Fruit fly (Drosophila melanogaster) S2 (cell line): Measurements from ENCODE around the gene CG7634.

Experiments used
- CG8478 ChIP-seq: fragments of >200 bp; optimal IDR thresholded peaks from 2 replicates; lab custom pipeline; 2018
- CTCF ChIP-seq, 2 experiments: fragments of >200 bp; optimal IDR thresholded peaks; 2 replicates each; lab custom pipeline; 2018

The CG7634 gene

DNA sequence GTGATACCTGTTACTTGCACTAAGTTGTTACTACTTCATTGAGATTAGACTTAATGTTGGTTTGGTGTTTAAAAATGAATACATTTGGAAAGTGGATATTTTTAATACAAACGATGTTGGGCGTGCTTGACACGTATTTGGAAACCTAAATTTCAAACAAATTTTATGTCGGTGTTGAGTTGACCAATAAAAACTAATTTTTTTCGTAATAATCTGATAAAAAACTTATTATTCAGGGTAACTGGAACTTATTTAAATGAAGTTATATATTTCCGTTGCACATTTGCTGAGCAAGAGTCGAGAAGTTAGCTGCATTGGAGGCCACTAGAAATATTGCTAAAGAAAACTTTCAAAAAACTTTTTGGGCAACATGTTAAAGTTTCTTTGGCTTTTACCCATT lies 23.2 kb upstream of the CG7634 start, which contains the start of gene CG33290:
CG33290 (plus strand) TSS at position 301 of the 400 bp plus-strand sequence.
- TF ChIP-seq CG8478 (lab: Kevin White, UChicago) (no peak), CTCF (optimal IDR thresholded peaks at IDR 0.05; lab: Kevin White, UChicago) (no peak)

DNA sequence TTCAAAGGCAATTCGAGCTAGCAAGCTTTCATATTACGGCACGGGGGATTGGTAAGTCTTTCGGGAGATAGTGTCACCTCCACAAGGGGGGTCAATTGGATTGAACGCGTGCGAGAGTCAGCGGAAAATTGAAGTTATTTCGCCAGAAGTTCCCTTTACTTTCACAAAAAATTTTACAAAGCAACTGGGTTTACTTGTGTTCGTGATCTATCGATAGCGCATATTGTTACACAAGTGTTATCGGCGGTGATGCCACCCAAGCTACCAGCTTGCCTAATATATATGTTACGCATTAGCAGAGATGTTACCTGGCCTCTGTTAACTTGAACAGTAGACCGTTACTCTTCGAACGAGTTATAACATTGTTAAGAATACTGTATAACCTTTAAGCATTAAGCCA lies 10.5 kb upstream of the CG7634 start, which contains the start of gene Wnk:
Wnk (minus strand) TSS at position 177 of the 400 bp plus-strand sequence.
- no peak for TF ChIP-seq CG8478 (lab: Kevin White, UChicago)
- no peak for TF ChIP-seq CTCF (optimal IDR thresholded peaks at IDR 0.05; lab: Kevin White, UChicago)

DNA sequence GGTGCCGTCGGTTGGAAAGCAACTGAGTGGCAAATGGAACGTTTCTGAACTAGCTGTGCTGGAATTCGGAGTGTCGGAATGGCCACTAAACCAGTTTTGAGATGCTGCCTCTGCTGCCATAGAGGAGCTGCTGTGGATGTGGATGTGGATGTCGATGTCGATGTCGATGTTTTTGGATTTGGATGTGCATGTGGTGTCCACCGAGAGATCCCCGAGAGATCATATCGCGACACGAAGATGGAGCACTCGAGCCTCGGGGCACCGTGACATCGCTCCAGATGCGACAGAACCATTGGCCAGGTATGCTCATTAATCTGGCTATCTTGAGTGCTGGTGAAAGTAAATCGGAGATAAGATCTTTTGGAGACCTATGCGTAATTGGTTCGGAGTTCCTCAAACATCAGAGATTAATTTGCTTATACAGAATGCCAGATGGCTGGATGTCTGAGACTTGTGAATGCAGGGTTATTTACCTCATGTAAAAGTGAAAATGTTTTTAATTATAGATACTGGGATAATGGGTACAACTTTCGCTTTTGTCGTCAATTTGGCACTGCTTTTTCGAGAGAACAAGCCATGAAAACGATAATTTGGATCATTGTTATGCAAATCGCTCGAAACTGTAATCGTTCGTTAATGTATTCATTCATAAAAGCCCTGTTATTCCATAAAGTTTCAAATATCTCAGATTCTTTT lies 6.9 kb upstream of the CG7634 start, which contains the start of gene CG7173:
CG7173 (minus strand) TSS at position 51 of the 696 bp plus-strand sequence.
- TF ChIP-seq CG8478 (lab: Kevin White, UChicago) (no peak), CTCF (optimal IDR thresholded peaks at IDR 0.05; lab: Kevin White, UChicago) (no peak)

DNA sequence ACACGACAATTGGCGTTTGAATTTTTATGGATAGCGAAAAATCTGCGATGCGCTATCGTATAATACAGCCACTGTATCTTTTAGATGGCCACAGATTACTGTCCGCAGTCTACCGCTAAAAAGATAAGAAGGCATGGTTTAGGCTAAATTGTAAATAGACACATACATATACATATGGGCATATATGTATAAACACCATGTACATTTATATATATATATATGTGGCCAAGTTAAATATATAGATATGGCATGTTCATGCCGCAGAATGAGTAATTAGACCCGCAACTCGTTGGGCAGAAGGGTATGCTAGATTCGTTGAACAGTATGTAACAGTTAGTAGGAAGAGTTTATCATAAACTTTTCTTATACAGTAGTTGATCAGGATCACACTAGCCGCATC lies 3.1 kb upstream of the CG7634 start, which contains the start of gene CapaR:
CapaR (minus strand) TSS at position 101 of the 400 bp plus-strand sequence.
- TF ChIP-seq CG8478 (lab: Kevin White, UChicago), result no peak
- no peak for TF ChIP-seq CTCF (optimal IDR thresholded peaks at IDR 0.05; lab: Kevin White, UChicago)

DNA sequence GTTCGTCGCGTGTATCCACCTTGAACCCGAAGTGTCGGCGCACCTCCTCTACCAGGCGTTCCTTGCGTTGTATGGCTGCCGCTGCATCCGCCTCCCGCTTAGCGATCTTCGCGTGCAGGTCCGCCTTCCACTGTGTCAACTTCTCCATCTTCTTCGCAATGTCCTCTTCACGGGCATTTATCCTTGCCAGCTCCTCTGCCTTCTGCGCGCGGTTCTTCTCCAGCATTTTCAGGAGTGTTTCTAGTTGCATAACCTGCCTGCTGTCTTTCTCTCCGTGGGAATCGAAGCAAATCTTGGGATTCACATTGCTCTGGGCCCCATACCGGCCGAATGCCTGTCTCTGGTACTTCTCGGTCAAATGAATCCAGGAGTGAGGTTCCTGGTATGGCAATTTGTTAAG lies 3.0 kb downstream of the CG7634 start:
- TF ChIP-seq CG8478 (lab: Kevin White, UChicago), result no peak
- TF ChIP-seq CTCF (optimal IDR thresholded peaks at IDR 0.05; lab: Kevin White, UChicago), result no peak

DNA sequence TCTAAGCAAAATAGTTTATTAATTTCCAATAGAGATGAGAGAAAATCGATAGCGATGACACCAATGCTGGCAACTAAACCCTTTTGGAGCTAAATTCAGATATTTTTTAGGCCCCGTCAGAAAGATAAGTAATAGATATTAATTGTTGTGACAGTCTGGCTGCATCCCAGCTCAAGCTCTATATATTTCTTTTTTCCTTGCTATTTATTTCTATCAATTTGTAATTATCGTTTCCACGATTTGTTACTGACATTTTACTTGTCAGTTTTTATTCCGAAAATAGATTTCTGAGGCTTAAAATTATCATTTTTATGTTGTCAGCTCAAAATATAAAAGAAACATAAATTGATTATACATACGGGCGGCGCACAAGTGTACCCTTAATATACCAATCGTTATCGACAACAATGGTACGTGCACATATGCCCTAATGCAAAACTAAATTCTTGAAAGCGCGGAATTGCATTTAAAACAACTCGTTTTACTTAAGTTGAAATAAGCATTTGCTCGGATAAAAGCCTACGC lies 3.7 kb downstream of the CG7634 start, which contains the start of the genes CRIF and SMC5:
CRIF (minus strand) TSS at position 51 of the 525 bp plus-strand sequence.
SMC5 (plus strand) TSS at position 329 of the 525 bp plus-strand sequence.
- no peak for TF ChIP-seq CTCF (optimal IDR thresholded peaks at IDR 0.05; lab: Kevin White, UChicago)
- no peak for TF ChIP-seq CG8478 (lab: Kevin White, UChicago)

DNA sequence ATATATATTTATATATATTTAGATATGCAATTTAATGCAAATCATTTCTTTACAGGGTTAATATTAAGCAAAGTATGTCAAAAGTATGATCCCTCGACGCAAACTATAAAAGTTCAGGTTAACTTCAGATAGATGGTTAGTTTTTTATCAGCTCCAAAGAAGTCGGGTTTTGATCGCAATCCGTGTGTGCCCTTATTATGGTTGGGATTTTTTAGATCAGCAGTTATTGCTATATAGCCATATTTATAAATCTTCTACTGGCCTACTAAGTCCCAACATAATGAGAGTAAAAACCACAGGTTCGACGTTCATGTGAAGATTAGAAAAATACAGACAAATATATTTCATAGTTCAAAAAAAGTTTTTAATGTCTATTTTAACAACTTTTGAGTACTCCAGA lies 8.6 kb downstream of the CG7634 start, which contains the start of gene EMC10:
EMC10 (plus strand) TSS at position 301 of the 400 bp plus-strand sequence.
- TF ChIP-seq CG8478 (lab: Kevin White, UChicago), result no peak
- TF ChIP-seq CTCF (optimal IDR thresholded peaks at IDR 0.05; lab: Kevin White, UChicago), result no peak

DNA sequence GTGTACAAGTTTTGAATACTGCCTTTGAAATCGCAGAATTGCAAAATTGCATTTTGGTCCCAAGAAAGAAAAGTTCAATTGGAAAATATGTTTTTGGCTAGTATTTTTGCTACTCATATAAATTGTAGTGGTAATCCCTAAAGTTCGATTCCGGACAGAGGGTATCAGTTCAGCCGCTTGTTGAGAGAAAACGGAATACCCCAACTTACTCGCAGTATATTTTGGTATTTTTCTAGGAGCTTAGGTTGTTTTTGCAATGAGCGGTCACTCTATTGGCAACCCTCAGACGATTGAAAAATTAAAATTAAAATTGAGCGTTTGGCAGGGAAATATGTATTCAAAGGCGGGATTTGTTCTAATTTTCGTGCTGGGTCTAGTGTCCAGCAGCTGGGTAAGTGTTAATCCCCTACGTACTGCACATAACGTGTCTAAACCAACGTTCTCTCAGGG lies 9.1 kb downstream of the CG7634 start:
- TF ChIP-seq CG8478 (lab: Kevin White, UChicago), result no peak
- TF ChIP-seq CTCF (optimal IDR thresholded peaks at IDR 0.05; lab: Kevin White, UChicago), result no peak

DNA sequence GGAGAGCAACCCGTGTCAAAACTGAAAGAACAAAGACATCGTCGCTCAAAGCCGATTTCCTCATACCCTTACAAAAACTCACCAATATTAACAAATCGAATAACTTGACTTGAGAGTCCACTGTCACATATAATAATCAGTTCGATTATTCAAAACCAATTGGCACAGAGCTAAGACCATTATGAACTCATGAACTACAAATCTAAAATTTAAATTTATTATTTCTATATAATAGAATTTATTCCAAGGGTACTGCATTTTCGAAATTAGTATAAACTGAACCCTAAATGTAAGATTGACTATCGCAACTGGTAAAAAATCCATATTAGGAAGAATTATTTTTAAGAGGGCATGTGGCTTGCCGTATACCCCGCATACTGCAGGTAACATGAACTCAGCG lies 16.8 kb downstream of the CG7634 start:
- TF ChIP-seq CG8478 (lab: Kevin White, UChicago) (no peak), CTCF (optimal IDR thresholded peaks at IDR 0.05; lab: Kevin White, UChicago) (no peak)

DNA sequence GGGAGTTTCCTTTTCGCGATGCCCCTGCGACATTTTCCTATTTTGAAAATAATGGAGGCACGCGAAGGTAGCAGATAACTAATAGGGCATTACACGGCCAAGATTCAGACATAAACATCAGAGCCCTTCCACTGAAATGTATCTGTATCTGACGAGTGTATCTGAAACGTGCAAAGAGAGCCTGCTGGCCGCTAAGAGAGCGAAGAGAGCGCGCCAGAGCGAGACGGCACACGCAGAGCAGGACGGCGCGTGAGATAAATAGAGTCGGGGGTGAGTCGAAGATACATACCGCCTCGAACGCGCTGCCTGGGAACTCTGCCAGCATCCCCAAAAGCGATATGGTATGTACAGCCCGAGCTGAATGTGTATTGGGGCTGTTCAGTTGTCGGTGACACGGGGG lies 19.5 kb downstream of the CG7634 start:
- TF ChIP-seq CTCF (optimal IDR thresholded peaks at IDR 0.05; lab: Kevin White, UChicago) (peak in 1 of 2 experiments; percentile 3), CG8478 (lab: Kevin White, UChicago) (no peak)

DNA sequence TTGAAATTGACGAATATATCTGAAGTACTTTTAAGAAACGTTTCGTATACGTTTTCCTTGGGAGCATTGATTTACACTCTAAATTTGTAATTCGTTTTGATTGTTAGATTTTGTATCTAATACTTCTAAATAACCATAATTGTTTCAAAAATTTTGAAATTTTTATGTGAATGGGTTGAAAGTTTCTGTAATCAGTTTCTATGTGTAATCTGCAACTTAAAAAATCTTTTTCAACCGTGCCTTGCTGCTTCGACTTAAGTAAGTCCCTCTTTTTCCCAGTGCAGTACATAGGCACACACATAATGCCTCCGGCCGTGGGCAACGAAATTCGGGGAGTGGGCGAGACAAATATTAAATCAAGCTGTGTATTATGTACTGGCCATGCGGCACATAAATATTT lies 20.2 kb downstream of the CG7634 start:
- TF ChIP-seq CTCF (optimal IDR thresholded peaks at IDR 0.05; lab: Kevin White, UChicago) (no peak), CG8478 (lab: Kevin White, UChicago) (no peak)

DNA sequence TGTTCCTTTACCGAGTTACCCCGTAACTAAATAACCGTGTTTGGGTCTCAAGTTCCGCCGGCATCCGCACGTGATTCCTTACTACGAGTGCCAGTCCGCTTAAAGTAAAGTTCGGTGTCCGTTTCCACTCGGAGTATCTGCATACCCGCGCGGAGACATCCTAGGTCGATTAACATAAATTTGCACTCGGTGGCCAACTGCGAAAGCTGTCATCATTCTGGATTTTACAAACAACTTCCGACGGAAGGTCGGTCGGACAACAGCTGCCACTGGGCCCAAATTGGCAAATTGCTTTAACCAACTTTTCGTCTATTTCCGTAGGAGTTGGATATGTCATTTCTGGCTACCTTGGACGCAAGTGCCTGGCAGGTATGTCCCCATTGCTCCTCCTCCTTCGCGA lies 21.3 kb downstream of the CG7634 start, which contains the start of gene TfAP-2:
TfAP-2 (plus strand) TSS at position 301 of the 400 bp plus-strand sequence.
- TF ChIP-seq CG8478 (lab: Kevin White, UChicago) (no peak), CTCF (optimal IDR thresholded peaks at IDR 0.05; lab: Kevin White, UChicago) (no peak)

DNA sequence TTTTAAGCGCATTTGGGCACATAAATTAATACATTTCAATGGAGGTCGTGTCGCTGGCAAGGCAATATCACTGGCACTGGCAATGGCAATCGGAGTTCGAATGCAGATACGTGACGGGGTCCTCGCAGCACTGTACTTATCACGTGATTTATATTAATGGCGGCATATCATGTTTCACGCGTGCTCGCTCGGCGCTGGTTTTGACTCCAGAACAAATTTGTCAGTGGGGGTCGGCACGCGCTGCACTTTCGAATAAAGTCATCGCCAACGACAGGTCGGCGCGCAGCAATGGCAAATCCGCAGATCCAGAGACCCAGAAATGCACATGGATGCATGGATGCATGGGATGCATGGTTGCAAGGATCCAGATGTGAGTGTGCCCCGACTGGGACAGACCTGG lies 26.0 kb downstream of the CG7634 start:
- TF ChIP-seq CTCF (optimal IDR thresholded peaks at IDR 0.05; lab: Kevin White, UChicago) (no peak), CG8478 (lab: Kevin White, UChicago) (no peak)

DNA sequence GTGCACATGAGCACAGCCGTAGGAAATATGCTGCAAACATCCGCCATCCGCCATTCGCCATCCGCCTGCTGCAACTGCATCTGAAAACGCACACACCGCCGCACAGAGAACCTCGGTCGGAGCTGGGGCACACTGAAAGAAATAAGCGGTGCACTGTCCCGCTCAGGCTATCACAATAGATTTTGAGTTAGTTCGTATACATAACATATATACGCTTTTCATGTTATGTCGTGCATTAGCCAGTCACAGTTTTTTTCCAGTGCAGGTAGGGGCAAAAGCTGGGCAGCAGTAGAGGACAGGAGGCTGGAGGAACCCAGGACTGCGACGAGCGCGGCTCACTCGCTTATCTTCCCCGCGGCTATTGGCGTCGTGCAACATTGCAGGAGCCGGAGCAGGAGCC lies 29.2 kb downstream of the CG7634 start:
- TF ChIP-seq CG8478 (lab: Kevin White, UChicago) (no peak), CTCF (optimal IDR thresholded peaks at IDR 0.05; lab: Kevin White, UChicago) (no peak)

DNA sequence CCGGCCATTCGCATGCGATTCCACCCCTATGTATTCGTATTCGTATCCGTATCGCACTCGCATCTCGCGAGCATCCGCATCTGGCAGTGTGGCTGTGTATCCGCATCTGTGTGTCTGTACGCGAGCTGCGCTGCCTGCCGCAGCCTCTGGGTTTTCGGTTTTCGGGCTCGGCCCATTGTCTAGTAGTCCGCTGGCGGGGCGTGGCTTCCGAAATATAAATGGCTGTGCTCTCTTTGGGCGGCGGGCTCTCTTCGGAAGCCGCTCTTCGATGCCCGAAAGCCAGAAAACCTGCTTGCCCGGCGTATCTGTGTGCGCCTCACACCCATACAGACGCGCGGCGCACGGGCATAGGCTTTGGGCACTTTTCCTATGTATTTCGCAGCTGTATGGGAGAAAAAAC lies 33.1 kb downstream of the CG7634 start:
- no peak for TF ChIP-seq CTCF (optimal IDR thresholded peaks at IDR 0.05; lab: Kevin White, UChicago)
- TF ChIP-seq CG8478 (lab: Kevin White, UChicago), result no peak
